Worm (Caenorhabditis elegans) whole organism, L3 larva: Measurements from ENCODE around the gene srw-33.

Source experiments
- elt-2 ChIP-seq: sonication (generic microtip); optimal IDR thresholded peaks from 2 replicates; lab custom pipeline; 2016; ENCODE audit warnings: missing genetic modification reagents, mild to moderate bottlenecking, missing genetic modification characterization, missing compliant biosample characterization
- elt-3 ChIP-seq, 3 experiments: fragments of 150-350 bp in 1 of 3; sonication (generic microtip) in 2 of 3; optimal IDR thresholded peaks; 2 replicates in 2 of 3; 4 replicates in 1 of 3; lab custom pipeline; 2014 to 2017; ENCODE audit warnings: missing biosample characterization in 3 of 3, missing genetic modification characterization in 3 of 3
- fos-1 ChIP-seq: fragments of 150-350 bp; optimal IDR thresholded peaks from 2 replicates; lab custom pipeline; 2014; ENCODE audit warnings: missing biosample characterization, missing genetic modification characterization
- lin-15B ChIP-seq: fragments of 150-350 bp; optimal IDR thresholded peaks from 2 replicates; lab custom pipeline; 2014; ENCODE audit warnings: missing biosample characterization, missing genetic modification characterization
- mdl-1 ChIP-seq: fragments of 150-350 bp; optimal IDR thresholded peaks from 2 replicates; lab custom pipeline; 2014; ENCODE audit warnings: missing biosample characterization, missing genetic modification characterization
- nhr-23 ChIP-seq: fragments of 150-350 bp; optimal IDR thresholded peaks from 2 replicates; lab custom pipeline; 2014; ENCODE audit warnings: missing biosample characterization, missing genetic modification reagents, missing genetic modification characterization
- nhr-237 ChIP-seq: fragments of 150-350 bp; optimal IDR thresholded peaks from 2 replicates; lab custom pipeline; 2014; ENCODE audit warnings: missing biosample characterization, missing genetic modification characterization
- skn-1 ChIP-seq: fragments of 150-350 bp; optimal IDR thresholded peaks from 2 replicates; lab custom pipeline; 2014; ENCODE audit warnings: missing biosample characterization, missing genetic modification characterization
- snpc-4 ChIP-seq: fragments of 150-350 bp; optimal IDR thresholded peaks from 2 replicates; lab custom pipeline; 2014; ENCODE audit warnings: missing biosample characterization, missing genetic modification characterization
- ztf-11 ChIP-seq: fragments of 150-350 bp; optimal IDR thresholded peaks from 2 replicates; lab custom pipeline; 2014; ENCODE audit warnings: missing biosample characterization, missing genetic modification characterization

- TF ChIP-seq fos-1, result no peak
- TF ChIP-seq ztf-11 (tag; lab: Kevin White, UChicago), result no peak
- TF ChIP-seq skn-1 (tag; lab: Kevin White, UChicago), result no peak
- peak; percentile 40 for TF ChIP-seq elt-2 (tag; lab: Kevin White, UChicago)
- no peak for TF ChIP-seq snpc-4 (tag; lab: Kevin White, UChicago)
- TF ChIP-seq lin-15B, result no peak
- no peak for TF ChIP-seq mdl-1 (tag; lab: Kevin White, UChicago)
- TF ChIP-seq nhr-237, result no peak
- TF ChIP-seq nhr-23 (tag; lab: Kevin White, UChicago), result no peak
- no peak for TF ChIP-seq elt-3 (tag; optimal IDR thresholded peaks at IDR 0.05; lab: Kevin White, UChicago)
Measured at ce11 chrV:15448865-15449264, 2.5 kb downstream of the srw-33 start, which contains the start of gene T26H5.14.
